Worm (Caenorhabditis elegans) whole organism, late embryonic: Measurements from ENCODE around the gene srw-23.

Experiments
- ceh-30 ChIP-seq: fragments of 150-350 bp; optimal IDR thresholded peaks from 2 replicates; lab custom pipeline; 2014; ENCODE audit warnings: missing biosample characterization, missing genetic modification characterization
- nfya-1 ChIP-seq: sonication (generic microtip); optimal IDR thresholded peaks from 2 replicates; lab custom pipeline; 2017; ENCODE audit warnings: missing genetic modification characterization, mild to moderate bottlenecking, missing compliant biosample characterization, antibody characterized with exemption, moderate library complexity
- nhr-232 ChIP-seq: sonication (generic microtip); optimal IDR thresholded peaks from 2 replicates; lab custom pipeline; 2016; ENCODE audit warnings: missing genetic modification characterization, missing compliant biosample characterization
- unc-3 ChIP-seq, 2 experiments: fragments of 200-800 bp in 1 of 2; sonication (Bioruptor generic) in 1 of 2; sonication (generic microtip) in 1 of 2; conservative IDR thresholded peaks in 1 of 2; optimal IDR thresholded peaks in 1 of 2; 2 replicates each; pipeline versions ENCODE4 v1.3.6 to Lab custom; 2016 to 2022; ENCODE audit warnings: missing compliant biosample characterization in 2 of 2, missing genetic modification characterization in 2 of 2, missing genetic modification reagents in 1 of 2
- unc-55 ChIP-seq: sonication (generic microtip); optimal IDR thresholded peaks from 2 replicates; lab custom pipeline; 2017; ENCODE audit warnings: missing biosample characterization, missing genetic modification reagents, missing genetic modification characterization

ce11 chrV:16865404-16865803 lies 8.3 kb upstream of the srw-23 start, which contains the start of gene clec-28:
- TF ChIP-seq nhr-232 (tag; lab: Kevin White, UChicago), result no peak
- TF ChIP-seq ceh-30 (tag; lab: Kevin White, UChicago), result no peak
- TF ChIP-seq unc-55 (GFP tag; lab: Kevin White, UChicago), result no peak
- TF ChIP-seq nfya-1 (tag; lab: Kevin White, UChicago), result no peak
- TF ChIP-seq unc-3 (GFP tag; conservative IDR thresholded peaks at IDR 0.05; lab: Robert Waterston, UW), result no peak
- TF ChIP-seq unc-3 (tag; optimal IDR thresholded peaks at IDR 0.05; lab: Kevin White, UChicago), result no peak
